Fruit fly (Drosophila melanogaster) whole organism, embryonic: ENCODE data around the gene Polr2F.

Experiments
- Abd-B ChIP-seq: fragments of 200-800 bp; sonication (Bioruptor generic); optimal IDR thresholded peaks from 2 replicates; lab custom pipeline; 2018; ENCODE audit warnings: missing biosample characterization, mild to moderate bottlenecking, missing genetic modification characterization, moderate library complexity
- Ada2b ChIP-seq: fragments of 200-800 bp; sonication (Bioruptor generic); IDR thresholded peaks from 2 replicates; pipeline ENCODE4 v1.3.6; 2022; ENCODE audit warnings: missing biosample characterization, missing genetic modification characterization
- CG10431 ChIP-seq: fragments of 200-800 bp; sonication (Bioruptor generic); optimal IDR thresholded peaks from 3 replicates; lab custom pipeline; 2018; ENCODE audit warnings: missing biosample characterization, mild to moderate bottlenecking, missing genetic modification characterization
- CG10979 ChIP-seq: fragments of 200-800 bp; sonication (Bioruptor generic); optimal IDR thresholded peaks from 2 replicates; lab custom pipeline; 2018; ENCODE audit warnings: missing biosample characterization, mild to moderate bottlenecking, missing genetic modification characterization, moderate library complexity
- CG12659 ChIP-seq: fragments of 200-800 bp; sonication (Bioruptor generic); optimal IDR thresholded peaks from 3 replicates; lab custom pipeline; 2017; ENCODE audit warnings: mild to moderate bottlenecking, missing biosample characterization, missing genetic modification reagents, missing genetic modification characterization
- CG12942 ChIP-seq: fragments of 200-800 bp; sonication (Bioruptor generic); optimal IDR thresholded peaks from 3 replicates; lab custom pipeline; 2016; ENCODE audit warnings: missing biosample characterization, missing genetic modification characterization
- CG14860 ChIP-seq: fragments of 200-800 bp; sonication (Bioruptor generic); IDR thresholded peaks from 3 replicates; pipeline ENCODE4 v1.3.6; 2022; ENCODE audit warnings: missing biosample characterization, missing genetic modification characterization; ENCODE audit not compliant: partially characterized antibody
- CG15011 ChIP-seq: fragments of 200-800 bp; sonication (Bioruptor generic); optimal IDR thresholded peaks from 3 replicates; lab custom pipeline; 2018; ENCODE audit warnings: missing biosample characterization, mild to moderate bottlenecking, missing genetic modification characterization
- CG15479 ChIP-seq: fragments of 200-800 bp; sonication (Bioruptor generic); optimal IDR thresholded peaks from 3 replicates; lab custom pipeline; 2019; ENCODE audit warnings: missing biosample characterization, mild to moderate bottlenecking, missing genetic modification characterization, moderate library complexity
- CG1792 ChIP-seq: fragments of 200-800 bp; sonication (Bioruptor generic); optimal IDR thresholded peaks from 2 replicates; lab custom pipeline; 2016; ENCODE audit warnings: missing biosample characterization, missing genetic modification characterization
- CG3407 ChIP-seq: fragments of 200-800 bp; sonication (Bioruptor generic); optimal IDR thresholded peaks from 2 replicates; lab custom pipeline; 2018; ENCODE audit warnings: missing biosample characterization, mild to moderate bottlenecking, missing genetic modification characterization
- CG34422 ChIP-seq: fragments of 200-800 bp; sonication (Bioruptor generic); IDR thresholded peaks from 3 replicates; pipeline ENCODE4 v1.3.6; 2022; ENCODE audit warnings: missing biosample characterization, missing genetic modification characterization
- CG42726 ChIP-seq: fragments of 200-800 bp; sonication (Bioruptor generic); IDR thresholded peaks from 2 replicates; pipeline ENCODE4 v1.3.6; 2022; ENCODE audit warnings: missing biosample characterization, missing genetic modification characterization; ENCODE audit not compliant: partially characterized antibody
- CG4282 ChIP-seq: fragments of 200-800 bp; sonication (Bioruptor generic); optimal IDR thresholded peaks from 2 replicates; lab custom pipeline; 2016; ENCODE audit warnings: missing biosample characterization, missing genetic modification characterization
- CG4617 ChIP-seq: fragments of 200-800 bp; sonication (Bioruptor generic); optimal IDR thresholded peaks from 3 replicates; lab custom pipeline; 2016; ENCODE audit warnings: missing biosample characterization, missing genetic modification characterization, borderline replicate concordance
- CG4707 ChIP-seq: fragments of 200-800 bp; sonication (Bioruptor generic); optimal IDR thresholded peaks from 2 replicates; lab custom pipeline; 2018; ENCODE audit warnings: missing biosample characterization, mild to moderate bottlenecking, missing genetic modification characterization, moderate library complexity
- CG7271 ChIP-seq: fragments of 200-800 bp; sonication (Bioruptor generic); optimal IDR thresholded peaks from 2 replicates; lab custom pipeline; 2018; ENCODE audit warnings: missing biosample characterization, mild to moderate bottlenecking, missing genetic modification characterization, moderate library complexity
- CG8924 ChIP-seq: fragments of 200-800 bp; optimal IDR thresholded peaks from 3 replicates; lab custom pipeline; 2019; ENCODE audit warnings: missing biosample characterization, mild to moderate bottlenecking, missing genetic modification characterization, moderate library complexity
- CG9437 ChIP-seq: fragments of 200-800 bp; sonication (Bioruptor generic); optimal IDR thresholded peaks from 2 replicates; lab custom pipeline; 2018; ENCODE audit warnings: missing biosample characterization, mild to moderate bottlenecking, missing genetic modification characterization
- CHES-1-like ChIP-seq: fragments of 200-800 bp; sonication (Bioruptor generic); optimal IDR thresholded peaks from 2 replicates; lab custom pipeline; 2016; ENCODE audit warnings: missing biosample characterization, missing genetic modification characterization
- CoRest ChIP-seq: fragments of 200-800 bp; sonication (Bioruptor generic); optimal IDR thresholded peaks from 3 replicates; lab custom pipeline; 2018; ENCODE audit warnings: missing biosample characterization, mild to moderate bottlenecking, missing genetic modification characterization, moderate library complexity
- Dll ChIP-seq: fragments of 200-800 bp; sonication (Bioruptor generic); IDR thresholded peaks from 4 replicates; pipeline ENCODE4 v1.3.6; 2022; ENCODE audit warnings: missing biosample characterization, missing genetic modification characterization; ENCODE audit not compliant: partially characterized antibody
- E2f2 ChIP-seq: fragments of 200-800 bp; sonication (Bioruptor generic); IDR thresholded peaks from 2 replicates; pipeline ENCODE4 v1.3.6; 2022; ENCODE audit warnings: missing biosample characterization, missing genetic modification characterization
- Fer1 ChIP-seq: fragments of 200-800 bp; sonication (Bioruptor generic); optimal IDR thresholded peaks from 2 replicates; lab custom pipeline; 2017; ENCODE audit warnings: missing biosample characterization, mild to moderate bottlenecking, missing genetic modification characterization
- MESR4 ChIP-seq: fragments of 200-800 bp; sonication (Bioruptor generic); optimal IDR thresholded peaks from 2 replicates; lab custom pipeline; 2018; ENCODE audit warnings: missing biosample characterization, mild to moderate bottlenecking, missing genetic modification characterization, moderate library complexity
- Med ChIP-seq: fragments of 200-800 bp; sonication (Bioruptor generic); peaks from one replicate; lab custom pipeline; 2016; ENCODE audit warnings: missing biosample characterization, missing genetic modification characterization, mild to moderate bottlenecking, inconsistent platforms, moderate library complexity
- Neu2 ChIP-seq: fragments of 200-800 bp; sonication (Bioruptor generic); optimal IDR thresholded peaks from 3 replicates; lab custom pipeline; 2016; ENCODE audit warnings: missing biosample characterization, missing genetic modification characterization, borderline replicate concordance
- Opbp ChIP-seq: fragments of 200-800 bp; sonication (Bioruptor generic); IDR thresholded peaks from 3 replicates; pipeline ENCODE4 v1.3.6; 2022; ENCODE audit warnings: missing biosample characterization, missing genetic modification characterization; ENCODE audit not compliant: partially characterized antibody
- Rfx ChIP-seq: fragments of 200-800 bp; sonication (Bioruptor generic); IDR thresholded peaks from 2 replicates; pipeline ENCODE4 v1.3.6; 2022; ENCODE audit warnings: missing biosample characterization, missing genetic modification characterization
- Side ChIP-seq: fragments of 200-800 bp; sonication (Bioruptor generic); optimal IDR thresholded peaks from 2 replicates; lab custom pipeline; 2016; ENCODE audit warnings: missing biosample characterization, missing genetic modification characterization
- Sry-δ ChIP-seq: fragments of 200-800 bp; sonication (Bioruptor generic); optimal IDR thresholded peaks from 2 replicates; lab custom pipeline; 2016; ENCODE audit warnings: missing biosample characterization, missing genetic modification characterization
- Tbp ChIP-seq: fragments of >200 bp; optimal IDR thresholded peaks from 2 replicates; lab custom pipeline; 2018; ENCODE audit warnings: missing biosample characterization, missing genetic modification characterization
- YL-1 ChIP-seq: fragments of 200-800 bp; sonication (Bioruptor generic); optimal IDR thresholded peaks from 3 replicates; lab custom pipeline; 2017; ENCODE audit warnings: missing biosample characterization, mild to moderate bottlenecking, missing genetic modification characterization
- cad ChIP-seq: fragments of >200 bp; optimal IDR thresholded peaks from 2 replicates; lab custom pipeline; 2017; ENCODE audit warnings: missing biosample characterization, missing genetic modification characterization
- caup ChIP-seq: fragments of 200-800 bp; sonication (Bioruptor generic); optimal IDR thresholded peaks from 3 replicates; lab custom pipeline; 2017; ENCODE audit warnings: missing biosample characterization, mild to moderate bottlenecking, missing genetic modification characterization, moderate library complexity; ENCODE audit not compliant: severe bottlenecking
- crp ChIP-seq, 2 experiments: fragments of 200-800 bp; sonication (Bioruptor generic); optimal IDR thresholded peaks; 2 replicates in 1 of 2; 3 replicates in 1 of 2; lab custom pipeline; 2017; ENCODE audit warnings: missing biosample characterization in 2 of 2, missing genetic modification characterization in 2 of 2, mild to moderate bottlenecking in 1 of 2, moderate library complexity in 1 of 2
- her ChIP-seq: fragments of 200-800 bp; sonication (Bioruptor generic); optimal IDR thresholded peaks from 2 replicates; lab custom pipeline; 2016; ENCODE audit warnings: missing biosample characterization, missing genetic modification characterization
- insv ChIP-seq, 2 experiments: fragments of 200-800 bp; sonication (Bioruptor generic); optimal IDR thresholded peaks; 3 replicates each; lab custom pipeline; 2016 to 2018; ENCODE audit warnings: missing biosample characterization in 2 of 2, missing genetic modification characterization in 2 of 2
- kah ChIP-seq: fragments of 200-800 bp; sonication (Bioruptor generic); optimal IDR thresholded peaks from 2 replicates; lab custom pipeline; 2018; ENCODE audit warnings: missing biosample characterization, mild to moderate bottlenecking, missing genetic modification characterization
- lbe ChIP-seq: fragments of 200-800 bp; sonication (Bioruptor generic); optimal IDR thresholded peaks from 2 replicates; lab custom pipeline; 2016; ENCODE audit warnings: missing biosample characterization, mild to moderate bottlenecking, missing genetic modification characterization
- peb ChIP-seq: fragments of 200-800 bp; sonication (Bioruptor generic); IDR thresholded peaks from 2 replicates; pipeline ENCODE4 v1.3.6; 2022; ENCODE audit warnings: missing biosample characterization, missing genetic modification characterization
- pros ChIP-seq: fragments of 200-800 bp; sonication (Bioruptor generic); optimal IDR thresholded peaks from 3 replicates; lab custom pipeline; 2019; ENCODE audit warnings: missing biosample characterization, mild to moderate bottlenecking, missing genetic modification characterization, moderate library complexity
- pzg ChIP-seq: fragments of 200-800 bp; sonication (Bioruptor generic); optimal IDR thresholded peaks from 3 replicates; lab custom pipeline; 2018; ENCODE audit warnings: missing biosample characterization, mild to moderate bottlenecking, missing genetic modification characterization, moderate library complexity
- sd ChIP-seq: fragments of 200-800 bp; sonication (Bioruptor generic); optimal IDR thresholded peaks from 3 replicates; lab custom pipeline; 2018; ENCODE audit warnings: missing biosample characterization, mild to moderate bottlenecking, missing genetic modification characterization, moderate library complexity
- sens ChIP-seq: fragments of 200-800 bp; sonication (Bioruptor generic); peaks from one replicate; lab custom pipeline; 2016; ENCODE audit warnings: missing biosample characterization, missing genetic modification characterization
- sima ChIP-seq: fragments of 200-800 bp; sonication (Bioruptor generic); optimal IDR thresholded peaks from 2 replicates; lab custom pipeline; 2016; ENCODE audit warnings: missing biosample characterization, missing genetic modification characterization
- slp2 ChIP-seq: fragments of 200-800 bp; sonication (Bioruptor generic); optimal IDR thresholded peaks from 2 replicates; lab custom pipeline; 2016; ENCODE audit warnings: missing biosample characterization, missing genetic modification characterization
- stwl ChIP-seq: fragments of 200-800 bp; sonication (Bioruptor generic); optimal IDR thresholded peaks from 3 replicates; lab custom pipeline; 2018; ENCODE audit warnings: missing biosample characterization, mild to moderate bottlenecking, missing genetic modification characterization, moderate library complexity
- zen ChIP-seq: fragments of 200-800 bp; sonication (Bioruptor generic); optimal IDR thresholded peaks from 3 replicates; lab custom pipeline; 2018; ENCODE audit warnings: missing biosample characterization, mild to moderate bottlenecking, missing genetic modification characterization, moderate library complexity

Gene Polr2F

DNA sequence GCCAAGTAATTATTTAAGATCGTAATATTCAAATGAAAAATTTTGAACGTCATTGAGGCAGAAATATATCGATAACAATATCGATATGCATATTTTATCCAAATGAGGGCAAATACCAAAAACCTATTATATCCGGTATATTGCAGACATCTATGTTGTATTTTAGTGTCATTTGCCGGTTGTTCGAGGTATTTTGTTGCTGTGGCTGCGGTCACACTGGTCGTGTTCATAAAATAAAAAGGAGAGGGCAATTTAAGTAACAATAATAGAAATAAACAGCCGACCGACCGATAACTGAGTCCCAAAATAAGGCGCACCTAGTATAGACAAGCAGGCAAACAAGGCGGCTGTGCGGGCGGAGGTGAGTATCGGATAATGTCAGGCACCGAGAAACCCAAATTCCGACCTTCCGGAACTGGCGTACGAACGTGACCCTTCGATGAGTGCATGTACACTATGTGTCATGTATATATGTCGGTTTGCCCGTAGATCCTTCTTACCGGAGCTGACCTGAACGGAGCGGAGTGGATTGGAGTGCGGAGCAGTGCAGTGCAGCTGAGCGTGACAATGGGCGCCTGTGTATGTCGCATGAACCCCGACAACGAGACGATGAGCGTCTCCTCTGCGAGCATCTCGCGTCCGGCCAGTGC is 22.3 kb downstream of the Polr2F start, which contains the start of gene CG1172:
TSS of gene CG1172 (plus strand) at position 181 of the 650 bp plus-strand sequence.
- TF ChIP-seq Dll (peak; percentile 84), peb (GFP tag; lab: Robert Waterston, UW) (no peak), CG10431 (GFP tag; lab: Kevin White, UChicago) (peak; percentile 27), Sry-δ (GFP tag; lab: Kevin White, UChicago) (peak; percentile 70), YL-1 (GFP tag; lab: Kevin White, UChicago) (peak; percentile 77), slp2 (GFP tag; lab: Kevin White, UChicago) (no peak), sima (GFP tag; lab: Kevin White, UChicago) (no peak), kah (no peak), MESR4 (GFP tag; lab: Kevin White, UChicago) (peak; percentile 85), Tbp (no peak), CG15479 (GFP tag; lab: Kevin White, UChicago) (no peak), Side (GFP tag; lab: Kevin White, UChicago) (no peak), Abd-B (GFP tag; lab: Kevin White, UChicago) (peak; percentile 40), crp (GFP tag; optimal IDR thresholded peaks at IDR 0.05; lab: Kevin White, UChicago) (peak in 1 of 2 experiments; percentile 21), caup (GFP tag; lab: Kevin White, UChicago) (peak; percentile 32), Neu2 (GFP tag; lab: Kevin White, UChicago) (no peak), zen (tag; lab: Kevin White, UChicago) (peak; percentile 44), Opbp (GFP tag; lab: Robert Waterston, UW) (peak; percentile 78), Ada2b (GFP tag; lab: Robert Waterston, UW) (no peak), Rfx (GFP tag; lab: Robert Waterston, UW) (peak; percentile 11; the same call in 1 of the 2 replicates), CHES-1-like (GFP tag; lab: Kevin White, UChicago) (peak; percentile 18), E2f2 (GFP tag; lab: Robert Waterston, UW) (peak; percentile 85), CG15011 (GFP tag; lab: Kevin White, UChicago) (no peak), sd (tag; lab: Kevin White, UChicago) (peak; percentile 68), CG4617 (GFP tag; lab: Kevin White, UChicago) (peak; percentile 86), lbe (GFP tag; lab: Kevin White, UChicago) (peak; percentile 17), Fer1 (GFP tag; lab: Kevin White, UChicago) (no peak), CG42726 (GFP tag; lab: Robert Waterston, UW) (no peak), CG4282 (GFP tag; lab: Kevin White, UChicago) (no peak), CG8924 (tag; lab: Kevin White, UChicago) (no peak), CG10979 (tag; lab: Kevin White, UChicago) (peak; percentile 10), pros (GFP tag; lab: Kevin White, UChicago) (no peak), cad (no peak), CG12942 (GFP tag; lab: Kevin White, UChicago) (no peak), CG7271 (tag; lab: Kevin White, UChicago) (peak; percentile 46), pzg (GFP tag; lab: Kevin White, UChicago) (peak; percentile 88), her (GFP tag; lab: Kevin White, UChicago) (no peak), CG12659 (GFP tag; lab: Kevin White, UChicago) (peak; percentile 76), CG3407 (no peak), CG14860 (GFP tag; lab: Robert Waterston, UW) (peak; percentile 28; the same call in 1 of the 3 replicates), CoRest (tag; lab: Kevin White, UChicago) (peak; percentile 28), CG4707 (no peak), CG34422 (no peak; the same call in 2 of the 3 replicates), CG1792 (no peak), stwl (tag; lab: Kevin White, UChicago) (peak; percentile 96), sens (GFP tag; lab: Kevin White, UChicago) (peak; percentile 28), insv (GFP tag; optimal IDR thresholded peaks at IDR 0.05; lab: Kevin White, UChicago) (peak in 1 of 2 experiments; percentile 6), Med (GFP tag; lab: Kevin White, UChicago) (peak; percentile 84), CG9437 (no peak)
